Fruit fly (Drosophila melanogaster): ENCODE data around the gene CG43732.

CG43732 gene

dm6 chr3R:18987428-18988416 lies 37.7 kb downstream of the CG43732 start (continued):
- TF ChIP-seq CG6683 (GFP tag; optimal IDR thresholded peaks at IDR 0.05) (no peak), nom (GFP tag; optimal IDR thresholded peaks at IDR 0.05) (no peak), CG13296 (GFP tag; optimal IDR thresholded peaks at IDR 0.05) (no peak), zf30C (GFP tag; optimal IDR thresholded peaks at IDR 0.05) (peak; percentile 70), CG9609 (GFP tag; optimal IDR thresholded peaks at IDR 0.05) (peak; percentile 32), Atf-2 (GFP tag; optimal IDR thresholded peaks at IDR 0.05) (no peak), CG12071 (GFP tag; optimal IDR thresholded peaks at IDR 0.05) (peak; percentile 21), dm (GFP tag; optimal IDR thresholded peaks at IDR 0.05) (no peak), CG11247 (GFP tag; IDR thresholded peaks at IDR 0.05) (no peak), CG5245 (GFP tag; optimal IDR thresholded peaks at IDR 0.05) (peak; percentile 1), CG10267 (tag; optimal IDR thresholded peaks at IDR 0.05) (peak; percentile 3), ab (GFP tag; optimal IDR thresholded peaks at IDR 0.05) (no peak), tin (GFP tag; optimal IDR thresholded peaks at IDR 0.05) (peak; percentile 31), CG10366 (GFP tag; IDR thresholded peaks at IDR 0.05) (no peak), Hmr (GFP tag; optimal IDR thresholded peaks at IDR 0.05) (peak; percentile 3), CG14441 (GFP tag; IDR thresholded peaks at IDR 0.05) (0 out of 2 replicates have a peak, but pooled peaks have one; percentile 21), CG4730 (GFP tag; IDR thresholded peaks at IDR 0.05) (no peak), CG3838 (GFP tag; optimal IDR thresholded peaks at IDR 0.05) (no peak), ewg (GFP tag; optimal IDR thresholded peaks at IDR 0.05) (peak; percentile 2), ro (GFP tag; IDR thresholded peaks at IDR 0.05) (no peak), sc (optimal IDR thresholded peaks at IDR 0.05) (no peak), sc (GFP tag; optimal IDR thresholded peaks at IDR 0.05) (peak; percentile 20), E2f2 (GFP tag; IDR thresholded peaks at IDR 0.05) (no peak), CoRest (tag; optimal IDR thresholded peaks at IDR 0.05) (peak; percentile 9), ara (GFP tag; IDR thresholded peaks at IDR 0.05) (0 out of 2 replicates have a peak, but pooled peaks have one; percentile 22), Tbp (GFP tag; optimal IDR thresholded peaks at IDR 0.05) (no peak), CG6854 (GFP tag; optimal IDR thresholded peaks at IDR 0.05) (no peak), CG4424 (GFP tag; optimal IDR thresholded peaks at IDR 0.05) (no peak), Blimp-1 (GFP tag; optimal IDR thresholded peaks at IDR 0.05) (peak; percentile 37), Deaf1 (tag; optimal IDR thresholded peaks at IDR 0.05) (peak; percentile 61), ind (GFP tag; optimal IDR thresholded peaks at IDR 0.05) (peak; percentile 33), otp (GFP tag; IDR thresholded peaks at IDR 0.05) (no peak), CG13775 (GFP tag; optimal IDR thresholded peaks at IDR 0.05) (no peak), abd-A (tag; optimal IDR thresholded peaks at IDR 0.05) (peak; percentile 42), ci (GFP tag; IDR thresholded peaks at IDR 0.05) (peak; percentile 51; the same call in 1 of the 3 replicates), salm (tag; optimal IDR thresholded peaks at IDR 0.05) (no peak), CG2875 (GFP tag; optimal IDR thresholded peaks at IDR 0.05) (no peak), Aef1 (GFP tag; IDR thresholded peaks at IDR 0.05) (no peak), Camta (GFP tag; optimal IDR thresholded peaks at IDR 0.05) (no peak), Kr (GFP tag; optimal IDR thresholded peaks at IDR 0.05) (no peak), CG8478 (optimal IDR thresholded peaks at IDR 0.05) (no peak), CG8944 (GFP tag; optimal IDR thresholded peaks at IDR 0.05) (peak; percentile 5), inv (GFP tag; IDR thresholded peaks at IDR 0.05; ENCODE audit: partially characterized antibody) (no peak), mam (GFP tag; optimal IDR thresholded peaks at IDR 0.05) (no peak), lola (GFP tag; optimal IDR thresholded peaks at IDR 0.05) (peak in 1 of 3 experiments; percentile 39), CG2678 (tag; optimal IDR thresholded peaks at IDR 0.05) (peak; percentile 28), row (GFP tag; IDR thresholded peaks at IDR 0.05) (peak; percentile 62), CG18599 (GFP tag; optimal IDR thresholded peaks at IDR 0.05) (no peak), az2 (GFP tag; optimal IDR thresholded peaks at IDR 0.05) (peak; percentile 14)
